Worm (Caenorhabditis elegans) whole organism, L4/young adult: ENCODE results near the gene K07F5.14.

Source experiments
- W03F9.2 ChIP-seq: fragments of 150-350 bp; optimal IDR thresholded peaks from 2 replicates; lab custom pipeline; 2014; ENCODE audit warnings: missing biosample characterization, missing genetic modification characterization
- dao-5 ChIP-seq: sonication (generic microtip); optimal IDR thresholded peaks from 2 replicates; lab custom pipeline; 2016; ENCODE audit warnings: missing genotype, missing genetic modification characterization, moderate library complexity, missing compliant biosample characterization
- him-1 ChIP-seq: sonication (generic microtip); optimal IDR thresholded peaks from 2 replicates; lab custom pipeline; 2016; ENCODE audit warnings: missing genotype, missing genetic modification reagents, missing genetic modification characterization, missing compliant biosample characterization

Gene K07F5.14

ce11 chrIV:9913064-9913463 is 51.0 kb downstream of the K07F5.14 start:
- TF ChIP-seq dao-5 (no peak), him-1 (no peak), W03F9.2 (no peak)
